Fruit fly (Drosophila melanogaster) whole organism, wandering third instar larva: ENCODE measurements around the gene mei-217.

Experiments
- Abd-B ChIP-seq: fragments of >200 bp; optimal IDR thresholded peaks from 2 replicates; lab custom pipeline; 2017; ENCODE audit warnings: missing biosample characterization, missing genetic modification characterization
- CG32264 ChIP-seq: fragments of 200-800 bp; sonication (Bioruptor generic); optimal IDR thresholded peaks from 2 replicates; lab custom pipeline; 2016; ENCODE audit warnings: missing biosample characterization, missing genetic modification characterization
- CG9705 ChIP-seq: fragments of 200-800 bp; sonication (Bioruptor generic); optimal IDR thresholded peaks from 2 replicates; lab custom pipeline; 2018; ENCODE audit warnings: missing biosample characterization, mild to moderate bottlenecking, missing genetic modification characterization
- CrebA ChIP-seq: fragments of 200-800 bp; sonication (Bioruptor generic); optimal IDR thresholded peaks from 2 replicates; lab custom pipeline; 2016; ENCODE audit warnings: missing biosample characterization, mild to moderate bottlenecking, missing genetic modification characterization, borderline replicate concordance
- Dfd ChIP-seq: fragments of >200 bp; optimal IDR thresholded peaks from 2 replicates; lab custom pipeline; 2017; ENCODE audit warnings: missing biosample characterization, missing genetic modification characterization
- Dif ChIP-seq: fragments of 200-275, 200-300 bp; sonication (Bioruptor generic); optimal IDR thresholded peaks from 2 replicates; lab custom pipeline; 2018; ENCODE audit warnings: missing biosample characterization, missing genetic modification characterization; ENCODE audit not compliant: partially characterized antibody
- GATAd ChIP-seq: sonication (Bioruptor generic); optimal IDR thresholded peaks from 2 replicates; lab custom pipeline; 2016; ENCODE audit warnings: missing biosample characterization, missing genetic modification characterization
- HLH106 ChIP-seq: fragments of 200-800 bp; optimal IDR thresholded peaks from 3 replicates; lab custom pipeline; 2019; ENCODE audit warnings: missing biosample characterization, mild to moderate bottlenecking, missing genetic modification characterization, moderate library complexity
- Hnf4 ChIP-seq: fragments of 200-800 bp; sonication (Bioruptor generic); optimal IDR thresholded peaks from 2 replicates; lab custom pipeline; 2016; ENCODE audit warnings: missing biosample characterization, mild to moderate bottlenecking, missing genetic modification characterization
- Hr78 ChIP-seq: fragments of >200 bp; optimal IDR thresholded peaks from 2 replicates; lab custom pipeline; 2017; ENCODE audit warnings: missing biosample characterization, missing genetic modification characterization
- Hr83 ChIP-seq: fragments of 200-300 bp; sonication (Bioruptor generic); optimal IDR thresholded peaks from 2 replicates; lab custom pipeline; 2016; ENCODE audit warnings: missing biosample characterization, mild to moderate bottlenecking, missing genetic modification characterization, moderate library complexity; ENCODE audit not compliant: poor library complexity, severe bottlenecking
- Jra ChIP-seq: sonication (Bioruptor generic); optimal IDR thresholded peaks from 2 replicates; lab custom pipeline; 2016; ENCODE audit warnings: missing biosample characterization, missing genetic modification characterization
- Myc ChIP-seq: fragments of >200 bp; optimal IDR thresholded peaks from 2 replicates; lab custom pipeline; 2017
- N ChIP-seq: fragments of >200 bp; optimal IDR thresholded peaks from 2 replicates; lab custom pipeline; 2018; ENCODE audit warnings: missing biosample characterization, missing external identifiers, missing genetic modification characterization
- OdsH ChIP-seq: fragments of 200-800 bp; sonication (Bioruptor generic); optimal IDR thresholded peaks from 2 replicates; lab custom pipeline; 2016; ENCODE audit warnings: missing biosample characterization, mild to moderate bottlenecking, missing genetic modification characterization
- Rel ChIP-seq, 2 experiments: fragments of 200-800 bp; sonication (Bioruptor generic) in 1 of 2; optimal IDR thresholded peaks; 2 replicates in 1 of 2; 3 replicates in 1 of 2; lab custom pipeline; 2016 to 2019; ENCODE audit warnings: mild to moderate bottlenecking in 2 of 2, missing biosample characterization in 2 of 2, missing genetic modification characterization in 2 of 2, moderate library complexity in 1 of 2
- Sp1 ChIP-seq: fragments of 200-800 bp; sonication (Bioruptor generic); optimal IDR thresholded peaks from 3 replicates; lab custom pipeline; 2019; ENCODE audit warnings: missing biosample characterization, mild to moderate bottlenecking, missing genetic modification characterization, moderate library complexity
- Vsx2 ChIP-seq: fragments of 200-300, 225-300 bp; sonication (Bioruptor generic); optimal IDR thresholded peaks from 2 replicates; lab custom pipeline; 2018; ENCODE audit warnings: missing biosample characterization, missing genetic modification characterization; ENCODE audit not compliant: partially characterized antibody
- br ChIP-seq: fragments of 200-800 bp; sonication (Bioruptor generic); optimal IDR thresholded peaks from 2 replicates; lab custom pipeline; 2016; ENCODE audit warnings: missing biosample characterization, missing genetic modification characterization
- brk ChIP-seq: fragments of 200-800 bp; sonication (Bioruptor generic); optimal IDR thresholded peaks from 2 replicates; lab custom pipeline; 2016; ENCODE audit warnings: missing biosample characterization, mild to moderate bottlenecking, missing genetic modification characterization
- dl ChIP-seq, 2 experiments: fragments of 175-275, 200-275 bp in 1 of 2; fragments of 200-275 bp in 1 of 2; sonication (Bioruptor generic); optimal IDR thresholded peaks; lab custom pipeline; 2018; ENCODE audit warnings: mild to moderate bottlenecking in 2 of 2, missing biosample characterization in 2 of 2, missing genetic modification characterization in 2 of 2, moderate library complexity in 2 of 2; ENCODE audit not compliant: partially characterized antibody in 2 of 2, insufficient read depth in 1 of 2
- dmrt93B ChIP-seq: fragments of 200-800 bp; sonication (Bioruptor generic); optimal IDR thresholded peaks from 2 replicates; lab custom pipeline; 2018; ENCODE audit warnings: missing biosample characterization, mild to moderate bottlenecking, missing genetic modification characterization
- dsf ChIP-seq: sonication (Bioruptor generic); optimal IDR thresholded peaks from 2 replicates; lab custom pipeline; 2016; ENCODE audit warnings: missing biosample characterization, missing genetic modification characterization, borderline replicate concordance
- ey ChIP-seq: fragments of 200-800 bp; sonication (Bioruptor generic); optimal IDR thresholded peaks from 2 replicates; lab custom pipeline; 2016; ENCODE audit warnings: missing biosample characterization, missing genetic modification characterization
- foxo ChIP-seq, 2 experiments: fragments of 200-800 bp; sonication (Bioruptor generic); optimal IDR thresholded peaks; 2 replicates in 1 of 2; 3 replicates in 1 of 2; lab custom pipeline; 2016 to 2017; ENCODE audit warnings: missing biosample characterization in 2 of 2, missing genetic modification characterization in 2 of 2
- fru ChIP-seq: fragments of 200-800 bp; sonication (Bioruptor generic); optimal IDR thresholded peaks from 3 replicates; lab custom pipeline; 2016; ENCODE audit warnings: missing biosample characterization, mild to moderate bottlenecking, missing genetic modification characterization
- h ChIP-seq: fragments of 200-800 bp; sonication (Bioruptor generic); optimal IDR thresholded peaks from 3 replicates; lab custom pipeline; 2016; ENCODE audit warnings: missing biosample characterization, mild to moderate bottlenecking, missing genetic modification characterization
- jim ChIP-seq: fragments of 175-275, 200-325 bp; sonication (Bioruptor generic); optimal IDR thresholded peaks from 2 replicates; lab custom pipeline; 2016; ENCODE audit warnings: missing biosample characterization, mild to moderate bottlenecking, missing genetic modification characterization
- lola ChIP-seq: fragments of >200 bp; optimal IDR thresholded peaks from 2 replicates; lab custom pipeline; 2017; ENCODE audit warnings: missing biosample characterization, missing genetic modification characterization
- pan ChIP-seq: fragments of >200 bp; optimal IDR thresholded peaks from 2 replicates; lab custom pipeline; 2017
- psq ChIP-seq: fragments of 200-800 bp; sonication (Bioruptor generic); optimal IDR thresholded peaks from 3 replicates; lab custom pipeline; 2017; ENCODE audit warnings: missing biosample characterization, mild to moderate bottlenecking, missing genetic modification characterization, moderate library complexity
- rgr ChIP-seq: fragments of 200-800 bp; sonication (Bioruptor generic); optimal IDR thresholded peaks from 3 replicates; lab custom pipeline; 2016; ENCODE audit warnings: missing biosample characterization, mild to moderate bottlenecking, missing genetic modification characterization
- sage ChIP-seq: fragments of 200-800 bp; sonication (Bioruptor generic); optimal IDR thresholded peaks from 2 replicates; lab custom pipeline; 2016; ENCODE audit warnings: missing biosample characterization, mild to moderate bottlenecking, missing genetic modification characterization
- sv ChIP-seq: fragments of 200-800 bp; sonication (Bioruptor generic); optimal IDR thresholded peaks from 3 replicates; lab custom pipeline; 2016; ENCODE audit warnings: missing biosample characterization, missing genetic modification characterization
- tai ChIP-seq: sonication (Bioruptor generic); optimal IDR thresholded peaks from 2 replicates; lab custom pipeline; 2016; ENCODE audit warnings: missing biosample characterization, missing genetic modification characterization
- usp ChIP-seq: fragments of >200 bp; optimal IDR thresholded peaks from 2 replicates; lab custom pipeline; 2017; ENCODE audit warnings: missing biosample characterization, missing genetic modification characterization
- woc ChIP-seq: sonication (Bioruptor generic); optimal IDR thresholded peaks from 2 replicates; lab custom pipeline; 2016; ENCODE audit warnings: missing biosample characterization, mild to moderate bottlenecking, missing genetic modification characterization

mei-217 gene

dm6 chrX:17150660-17151059 lies 7.9 kb upstream of the mei-217 start:
- TF ChIP-seq Abd-B (GFP tag; lab: Kevin White, UChicago) (no peak), lola (GFP tag; lab: Kevin White, UChicago) (no peak), Dif (GFP tag; lab: Kevin White, UChicago) (no peak), Rel (GFP tag; optimal IDR thresholded peaks at IDR 0.05; lab: Kevin White, UChicago) (no peak), Rel (tag; optimal IDR thresholded peaks at IDR 0.05; lab: Kevin White, UChicago) (peak; percentile 84)

- TF ChIP-seq OdsH (GFP tag; lab: Kevin White, UChicago) = no peak
- peak; percentile 98 for TF ChIP-seq Dfd (GFP tag; lab: Kevin White, UChicago)
- no peak for TF ChIP-seq jim (GFP tag; lab: Kevin White, UChicago)
- no peak for TF ChIP-seq rgr (GFP tag; lab: Kevin White, UChicago)
- no peak for TF ChIP-seq h (GFP tag; lab: Kevin White, UChicago)
- TF ChIP-seq Sp1 (GFP tag; lab: Kevin White, UChicago) = no peak
- no peak for TF ChIP-seq Hr78 (GFP tag; lab: Kevin White, UChicago)
Observed at dm6 chrX:17149652-17150266, 7.0 kb upstream of the mei-217 start.

dm6 chrX:17148951-17149449 lies 6.2 kb upstream of the mei-217 start, which contains the start of gene Chchd2:
Chchd2 (plus strand) TSS chrX:17149001.
- TF ChIP-seq h (GFP tag; lab: Kevin White, UChicago) (no peak), N (no peak), CrebA (GFP tag; lab: Kevin White, UChicago) (no peak), Sp1 (GFP tag; lab: Kevin White, UChicago) (peak; percentile 36), Rel (GFP tag; optimal IDR thresholded peaks at IDR 0.05; lab: Kevin White, UChicago) (no peak), Rel (tag; optimal IDR thresholded peaks at IDR 0.05; lab: Kevin White, UChicago) (peak; percentile 84), Abd-B (GFP tag; lab: Kevin White, UChicago) (no peak), Hr83 (GFP tag; lab: Kevin White, UChicago) (no peak)
- TF ChIP-seq, all 38 proteins: peak for 2

- no peak for TF ChIP-seq Myc (lab: Kevin White, UChicago)
- TF ChIP-seq brk (GFP tag; lab: Kevin White, UChicago) = no peak
- peak; percentile 48 for TF ChIP-seq GATAd (GFP tag; lab: Kevin White, UChicago)
- no peak for TF ChIP-seq Abd-B (GFP tag; lab: Kevin White, UChicago)
- peak; percentile 40 for TF ChIP-seq Hr78 (GFP tag; lab: Kevin White, UChicago)
- no peak for TF ChIP-seq jim (GFP tag; lab: Kevin White, UChicago)
- TF ChIP-seq Rel (GFP tag; optimal IDR thresholded peaks at IDR 0.05; lab: Kevin White, UChicago) = no peak
- peak; percentile 68 for TF ChIP-seq Rel (tag; optimal IDR thresholded peaks at IDR 0.05; lab: Kevin White, UChicago)
- TF ChIP-seq pan = no peak
- no peak for TF ChIP-seq Vsx2 (GFP tag; lab: Kevin White, UChicago)
- peak; percentile 80 for TF ChIP-seq rgr (GFP tag; lab: Kevin White, UChicago)
- TF ChIP-seq h (GFP tag; lab: Kevin White, UChicago) = peak; percentile 78
- peak; percentile 16 for TF ChIP-seq Jra (GFP tag; lab: Kevin White, UChicago)
- peak; percentile 65 for TF ChIP-seq ey (GFP tag; lab: Kevin White, UChicago)
- peak; percentile 76 for TF ChIP-seq sv (GFP tag; lab: Kevin White, UChicago)
- no peak for TF ChIP-seq lola (GFP tag; lab: Kevin White, UChicago)
- peak; percentile 80 for TF ChIP-seq HLH106 (tag; lab: Kevin White, UChicago)
- TF ChIP-seq br (GFP tag; lab: Kevin White, UChicago) = peak; percentile 70
- peak; percentile 58 for TF ChIP-seq Hr83 (GFP tag; lab: Kevin White, UChicago)
- TF ChIP-seq fru (GFP tag; lab: Kevin White, UChicago) = peak; percentile 72
- no peak for TF ChIP-seq sage (GFP tag; lab: Kevin White, UChicago)
- TF ChIP-seq usp = no peak
- TF ChIP-seq Dfd (GFP tag; lab: Kevin White, UChicago) = no peak
- peak; percentile 51 for TF ChIP-seq OdsH (GFP tag; lab: Kevin White, UChicago)
- peak; percentile 26 for TF ChIP-seq dsf (GFP tag; lab: Kevin White, UChicago)
- peak; percentile 16 for TF ChIP-seq CG32264 (GFP tag; lab: Kevin White, UChicago)
- peak; percentile 53 for TF ChIP-seq psq (GFP tag; lab: Kevin White, UChicago)
- TF ChIP-seq Hnf4 (GFP tag; lab: Kevin White, UChicago) = peak; percentile 70
- TF ChIP-seq dl (GFP tag; optimal IDR thresholded peaks at IDR 0.05; lab: Kevin White, UChicago; ENCODE audit: insufficient read depth in 1 of 2, partially characterized antibody in 2 of 2) = no peak
- TF ChIP-seq tai = no peak
- TF ChIP-seq N = peak; percentile 60
- TF ChIP-seq dmrt93B (GFP tag; lab: Kevin White, UChicago) = peak; percentile 95
- peak; percentile 66 for TF ChIP-seq woc
- TF ChIP-seq CrebA (GFP tag; lab: Kevin White, UChicago) = no peak
- TF ChIP-seq Dif (GFP tag; lab: Kevin White, UChicago) = no peak
- TF ChIP-seq Sp1 (GFP tag; lab: Kevin White, UChicago) = peak; percentile 83
- TF ChIP-seq CG9705 (GFP tag; lab: Kevin White, UChicago) = peak; percentile 91
- TF ChIP-seq foxo (GFP tag; optimal IDR thresholded peaks at IDR 0.05; lab: Kevin White, UChicago) = peak in 1 of 2 experiments; percentile 76
Observed at dm6 chrX:17147983-17148637, 5.3 kb upstream of the mei-217 start, which contains the start of gene RpS5a. RpS5a (minus strand) TSS chrX:17148264.
